Fruit fly (Drosophila melanogaster): Measurements from ENCODE around the gene Pcp.
A peak's percentile ranks its signal among the peaks of the same experiment; 100 is the strongest.

Pcp gene

DNA sequence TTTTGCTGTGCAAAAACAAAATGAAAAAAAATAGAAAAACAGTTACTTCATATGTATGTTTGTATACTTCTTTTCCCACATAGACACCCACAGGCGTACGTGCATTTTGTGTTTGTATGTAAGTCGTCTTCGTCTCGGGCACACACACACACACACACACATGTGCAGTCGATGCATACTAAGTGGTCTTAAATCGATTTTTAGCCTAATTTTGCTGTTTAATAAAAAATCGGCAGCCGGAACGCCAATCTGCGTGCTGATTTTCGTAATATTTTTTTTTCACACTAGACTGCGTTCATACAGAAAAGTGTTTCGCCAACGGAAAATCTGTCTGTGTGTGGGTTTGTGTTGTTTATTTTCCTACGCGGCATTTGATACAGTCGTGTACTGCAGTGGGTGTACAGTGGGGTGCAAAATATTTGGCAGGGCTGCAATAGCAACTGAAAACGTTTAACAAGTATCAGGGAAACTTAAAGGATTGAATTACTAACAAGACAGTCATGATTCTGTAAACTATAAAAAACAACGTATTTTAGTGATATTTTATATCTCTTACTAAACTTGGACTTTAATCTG is 11.7 kb downstream of the Pcp start (continued):
- TF ChIP-seq CG10654 (GFP tag; optimal IDR thresholded peaks at IDR 0.05): no peak
- TF ChIP-seq CG43689 (GFP tag; IDR thresholded peaks at IDR 0.05): no peak
- TF ChIP-seq CG18599 (GFP tag; optimal IDR thresholded peaks at IDR 0.05): no peak
- TF ChIP-seq vfl (GFP tag; optimal IDR thresholded peaks at IDR 0.05): no peak
- TF ChIP-seq CG12155 (GFP tag; optimal IDR thresholded peaks at IDR 0.05): peak; percentile 29
- TF ChIP-seq lilli (GFP tag; optimal IDR thresholded peaks at IDR 0.05): peak; percentile 69
- TF ChIP-seq CG14710 (tag; optimal IDR thresholded peaks at IDR 0.05): no peak
- TF ChIP-seq CG1024 (GFP tag; IDR thresholded peaks at IDR 0.05): no peak
- no peak for TF ChIP-seq Trl (optimal IDR thresholded peaks at IDR 0.05)
- TF ChIP-seq Trl (GFP tag; optimal IDR thresholded peaks at IDR 0.05): no peak
- TF ChIP-seq CG3847 (GFP tag; IDR thresholded peaks at IDR 0.05): 0 out of 2 replicates have a peak, but pooled peaks have one; percentile 23
- TF ChIP-seq lov (optimal IDR thresholded peaks at IDR 0.05): no peak
- TF ChIP-seq lov (GFP tag; IDR thresholded peaks at IDR 0.05): 0 out of 3 replicates have a peak, but pooled peaks have one; percentile 12
- no peak for TF ChIP-seq CG18619 (GFP tag; optimal IDR thresholded peaks at IDR 0.05)
- TF ChIP-seq Dad (GFP tag; optimal IDR thresholded peaks at IDR 0.05): peak; percentile 5
- no peak for TF ChIP-seq croc (GFP tag; conservative IDR thresholded peaks at IDR 0.05)
- TF ChIP-seq Fer1 (GFP tag; optimal IDR thresholded peaks at IDR 0.05): peak; percentile 33
- TF ChIP-seq bigmax (GFP tag; optimal IDR thresholded peaks at IDR 0.05): no peak
- peak; percentile 31 for TF ChIP-seq crc (GFP tag; optimal IDR thresholded peaks at IDR 0.05)
- TF ChIP-seq CG15073 (GFP tag; optimal IDR thresholded peaks at IDR 0.05): peak; percentile 100
- peak; percentile 8 for TF ChIP-seq CG4707 (GFP tag; optimal IDR thresholded peaks at IDR 0.05)
- no peak for TF ChIP-seq bowl (GFP tag; IDR thresholded peaks at IDR 0.05)
- peak; percentile 40; the same call in 1 of the 2 replicates for TF ChIP-seq rib (GFP tag; IDR thresholded peaks at IDR 0.05)
- TF ChIP-seq Oli (tag; optimal IDR thresholded peaks at IDR 0.05): no peak
- no peak for TF ChIP-seq CG12942 (GFP tag; optimal IDR thresholded peaks at IDR 0.05)
- TF ChIP-seq Opbp (GFP tag; IDR thresholded peaks at IDR 0.05; ENCODE audit: partially characterized antibody): no peak
- no peak for TF ChIP-seq tna (GFP tag; IDR thresholded peaks at IDR 0.05; ENCODE audit: partially characterized antibody)
- peak; percentile 35 for TF ChIP-seq her (GFP tag; optimal IDR thresholded peaks at IDR 0.05)
- TF ChIP-seq NK7.1 (GFP tag; optimal IDR thresholded peaks at IDR 0.05): no peak
- peak; percentile 61 for TF ChIP-seq Xrp1 (GFP tag; IDR thresholded peaks at IDR 0.05)
- peak; percentile 61; the same call in 1 of the 3 replicates for TF ChIP-seq CG34422 (GFP tag; IDR thresholded peaks at IDR 0.05)
- peak; percentile 4 for TF ChIP-seq unpg (GFP tag; optimal IDR thresholded peaks at IDR 0.05)
- no peak for TF ChIP-seq usp (GFP tag; optimal IDR thresholded peaks at IDR 0.05)
- TF ChIP-seq CG6791 (GFP tag; IDR thresholded peaks at IDR 0.05; ENCODE audit: partially characterized antibody): no peak
- TF ChIP-seq da (GFP tag; optimal IDR thresholded peaks at IDR 0.05): peak; percentile 15
- TF ChIP-seq mam (GFP tag; optimal IDR thresholded peaks at IDR 0.05): peak; percentile 59
- TF ChIP-seq CG13775 (GFP tag; optimal IDR thresholded peaks at IDR 0.05): no peak
- TF ChIP-seq hkb (optimal IDR thresholded peaks at IDR 0.05): no peak
- peak; percentile 53; the same call in 1 of the 2 replicates for TF ChIP-seq hkb (GFP tag; IDR thresholded peaks at IDR 0.05)
- peak; percentile 44 for TF ChIP-seq CG15514 (GFP tag; optimal IDR thresholded peaks at IDR 0.05)
- TF ChIP-seq Dip3 (GFP tag; optimal IDR thresholded peaks at IDR 0.05): peak; percentile 36
- peak; percentile 16 for TF ChIP-seq CG4424 (GFP tag; optimal IDR thresholded peaks at IDR 0.05)
- TF ChIP-seq abd-A (tag; optimal IDR thresholded peaks at IDR 0.05): no peak
- TF ChIP-seq Abd-B (GFP tag; optimal IDR thresholded peaks at IDR 0.05): no peak
- peak; percentile 83 for TF ChIP-seq CG8478 (optimal IDR thresholded peaks at IDR 0.05)
- no peak for TF ChIP-seq CG7357 (GFP tag; IDR thresholded peaks at IDR 0.05)
- no peak for TF ChIP-seq CG7271 (tag; optimal IDR thresholded peaks at IDR 0.05)
- TF ChIP-seq CG6765 (GFP tag; optimal IDR thresholded peaks at IDR 0.05): peak; percentile 1
- TF ChIP-seq HLH4C (GFP tag; IDR thresholded peaks at IDR 0.05; ENCODE audit: partially characterized antibody): no peak
- no peak for TF ChIP-seq CG6683 (GFP tag; optimal IDR thresholded peaks at IDR 0.05)
- TF ChIP-seq Hey (tag; optimal IDR thresholded peaks at IDR 0.05): no peak
- peak; percentile 28 for TF ChIP-seq Vsx1 (GFP tag; optimal IDR thresholded peaks at IDR 0.05)
